Comparison of ENCODE assay signal across 1 fruit fly cellular context in the genomic region with DNA sequence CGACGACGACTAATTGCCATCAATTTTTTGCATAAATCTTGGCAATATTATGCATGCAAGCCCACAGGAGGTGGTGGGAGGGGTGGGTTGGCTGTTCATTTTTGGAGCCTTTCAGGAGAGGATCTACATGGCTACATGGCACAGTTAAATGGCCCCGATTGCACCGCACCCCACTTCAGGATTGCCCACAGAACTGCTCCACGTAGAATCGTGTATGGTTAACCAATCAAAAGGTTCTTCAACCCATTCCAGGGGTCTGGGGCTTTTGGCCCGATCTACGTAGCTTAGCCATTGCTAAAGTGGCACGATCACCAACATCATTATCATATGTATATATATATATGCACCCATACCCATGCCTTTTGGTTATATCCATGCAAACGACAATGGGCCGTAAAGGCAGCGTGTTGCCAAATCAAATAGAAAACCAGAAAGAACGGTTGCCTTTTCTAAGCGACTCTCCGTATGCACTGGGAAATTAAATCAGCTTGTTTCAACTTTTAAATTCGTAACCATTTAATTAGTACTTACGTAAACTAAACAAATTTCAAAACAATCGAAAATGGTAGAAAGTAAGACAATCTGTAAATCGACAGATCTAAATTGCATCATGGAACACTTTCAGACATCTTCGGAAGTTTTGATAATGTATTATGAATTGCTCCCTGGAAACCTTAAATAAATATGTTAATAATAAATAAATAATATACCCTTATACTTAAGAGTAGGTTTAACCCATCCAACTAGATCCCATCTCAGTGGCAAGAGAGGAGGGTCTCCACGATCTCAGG.
A peak's percentile ranks its signal among the peaks of the same experiment; 100 is the strongest.
TF ChIP-seq lines count a peak whose summit lies in the region.

No protein-coding gene starts in this region.

TF ChIP-seq in whole organism, prepupa, 60 proteins besides CTCF, POLR2A, EP300 and RAD21 (continued from another document):
- TF ChIP-seq Hr38 (GFP tag; optimal IDR thresholded peaks at IDR 0.05; lab: Kevin White, UChicago) (no peak), CG8119 (GFP tag; IDR thresholded peaks at IDR 0.05; lab: Robert Waterston, UW) (no peak), fd85E (GFP tag; optimal IDR thresholded peaks at IDR 0.05; lab: Kevin White, UChicago) (no peak), fkh (GFP tag; optimal IDR thresholded peaks at IDR 0.05; lab: Kevin White, UChicago) (no peak), CG10631 (GFP tag; optimal IDR thresholded peaks at IDR 0.05; lab: Kevin White, UChicago) (peak; percentile 33), vri (GFP tag; optimal IDR thresholded peaks at IDR 0.05; lab: Kevin White, UChicago) (no peak), Blimp-1 (GFP tag; optimal IDR thresholded peaks at IDR 0.05; lab: Kevin White, UChicago) (no peak), fd59A (GFP tag; optimal IDR thresholded peaks at IDR 0.05; lab: Kevin White, UChicago) (no peak), Met (GFP tag; optimal IDR thresholded peaks at IDR 0.05; lab: Kevin White, UChicago) (no peak), spab (GFP tag; optimal IDR thresholded peaks at IDR 0.05; lab: Kevin White, UChicago) (peak; percentile 12), CG11902 (GFP tag; optimal IDR thresholded peaks at IDR 0.05; lab: Kevin White, UChicago) (no peak), svp (GFP tag; lab: Kevin White, UChicago) (no peak), CG8319 (GFP tag; optimal IDR thresholded peaks at IDR 0.05; lab: Kevin White, UChicago) (no peak), CG4318 (GFP tag; optimal IDR thresholded peaks at IDR 0.05; lab: Kevin White, UChicago) (peak; percentile 0), achi (GFP tag; optimal IDR thresholded peaks at IDR 0.05; lab: Kevin White, UChicago) (no peak), CG6854 (GFP tag; optimal IDR thresholded peaks at IDR 0.05; lab: Kevin White, UChicago) (no peak), CG32006 (GFP tag; optimal IDR thresholded peaks at IDR 0.05; lab: Kevin White, UChicago) (peak; percentile 25), eg (GFP tag; IDR thresholded peaks at IDR 0.05; lab: Robert Waterston, UW) (no peak), cyc (GFP tag; optimal IDR thresholded peaks at IDR 0.05; lab: Kevin White, UChicago) (no peak), CG8632 (GFP tag; optimal IDR thresholded peaks at IDR 0.05; lab: Kevin White, UChicago) (no peak), CG11294 (GFP tag; IDR thresholded peaks at IDR 0.05; lab: Robert Waterston, UW) (no peak), Eip93F (GFP tag; optimal IDR thresholded peaks at IDR 0.05; lab: Kevin White, UChicago) (no peak), CG6792 (GFP tag; optimal IDR thresholded peaks at IDR 0.05; lab: Kevin White, UChicago) (no peak), CG6276 (GFP tag; optimal IDR thresholded peaks at IDR 0.05; lab: Kevin White, UChicago) (no peak), esn (GFP tag; optimal IDR thresholded peaks at IDR 0.05; lab: Kevin White, UChicago) (no peak), Lpt (GFP tag; optimal IDR thresholded peaks at IDR 0.05; lab: Kevin White, UChicago) (no peak), ss (GFP tag; optimal IDR thresholded peaks at IDR 0.05; lab: Kevin White, UChicago) (no peak), Hr39 (GFP tag; optimal IDR thresholded peaks at IDR 0.05; lab: Kevin White, UChicago) (no peak), Sox15 (GFP tag; optimal IDR thresholded peaks at IDR 0.05; lab: Kevin White, UChicago) (no peak), dsx (GFP tag; optimal IDR thresholded peaks at IDR 0.05; lab: Kevin White, UChicago; ENCODE audit: poor library complexity, severe bottlenecking) (no peak), pdm3 (GFP tag; optimal IDR thresholded peaks at IDR 0.05; lab: Kevin White, UChicago) (no peak), CG3032 (tag; optimal IDR thresholded peaks at IDR 0.05; lab: Kevin White, UChicago) (peak; percentile 12), CG6808 (GFP tag; optimal IDR thresholded peaks at IDR 0.05; lab: Kevin White, UChicago) (peak; percentile 10)
